Worm (Caenorhabditis elegans) whole organism, young adult: ENCODE results near the gene mcat-1.

Experiments
- F33H1.4 ChIP-seq: fragments of 200-800 bp; sonication (Bioruptor generic); IDR thresholded peaks from 2 replicates; pipeline ENCODE4 v1.3.6; 2022; ENCODE audit warnings: missing genetic modification reagents, missing genetic modification characterization, missing compliant biosample characterization
- F55B11.4 ChIP-seq: sonication (generic microtip); optimal IDR thresholded peaks from 2 replicates; lab custom pipeline; 2016; ENCODE audit warnings: missing compliant biosample characterization, missing genetic modification characterization, borderline replicate concordance; ENCODE audit not compliant: insufficient read depth
- F57A8.1 ChIP-seq: fragments of 200-800 bp; sonication (Bioruptor generic); optimal IDR thresholded peaks from 2 replicates; lab custom pipeline; 2018; ENCODE audit warnings: mild to moderate bottlenecking, missing genetic modification characterization, moderate library complexity, missing compliant biosample characterization
- F57C9.4 ChIP-seq: sonication (generic microtip); optimal IDR thresholded peaks from 2 replicates; lab custom pipeline; 2017; ENCODE audit warnings: mild to moderate bottlenecking, missing genetic modification characterization, missing compliant biosample characterization
- K11D2.4 ChIP-seq: fragments of 200-800 bp; sonication (Bioruptor generic); IDR thresholded peaks from 2 replicates; pipeline ENCODE4 v1.3.6; 2022; ENCODE audit warnings: missing genetic modification reagents, missing genetic modification characterization, missing compliant biosample characterization
- K12H6.12 ChIP-seq: fragments of 200-800 bp; sonication (Bioruptor generic); optimal IDR thresholded peaks from 2 replicates; lab custom pipeline; 2018; ENCODE audit warnings: mild to moderate bottlenecking, missing genetic modification characterization, missing compliant biosample characterization
- Y56A3A.18 ChIP-seq: fragments of 200-800 bp; sonication (Bioruptor generic); IDR thresholded peaks from 2 replicates; pipeline ENCODE4 v1.3.6; 2022; ENCODE audit warnings: missing genetic modification reagents, missing genetic modification characterization, missing compliant biosample characterization
- ZK185.1 ChIP-seq: sonication (generic microtip); optimal IDR thresholded peaks from 2 replicates; lab custom pipeline; 2016; ENCODE audit warnings: mild to moderate bottlenecking, missing genetic modification characterization, missing compliant biosample characterization; ENCODE audit not compliant: poor library complexity, severe bottlenecking
- attf-6 ChIP-seq: fragments of 200-800 bp; sonication (Bioruptor generic); IDR thresholded peaks from 2 replicates; pipeline ENCODE4 v1.3.6; 2022; ENCODE audit warnings: missing genetic modification reagents, missing genetic modification characterization, missing compliant biosample characterization
- bed-2 ChIP-seq: fragments of 200-800 bp; sonication (Bioruptor generic); IDR thresholded peaks from 2 replicates; pipeline ENCODE4 v1.3.6; 2022; ENCODE audit warnings: missing genetic modification reagents, missing genetic modification characterization, missing compliant biosample characterization
- ceh-100 ChIP-seq: fragments of 200-800 bp; sonication (Bioruptor generic); IDR thresholded peaks from 2 replicates; pipeline ENCODE4 v1.3.6; 2022; ENCODE audit warnings: missing genetic modification reagents, missing genetic modification characterization, missing compliant biosample characterization
- ceh-79 ChIP-seq: sonication (generic microtip); optimal IDR thresholded peaks from 2 replicates; lab custom pipeline; 2017; ENCODE audit warnings: mild to moderate bottlenecking, missing genetic modification characterization, missing compliant biosample characterization
- die-1 ChIP-seq: sonication (generic microtip); optimal IDR thresholded peaks from 2 replicates; lab custom pipeline; 2016; ENCODE audit warnings: missing genotype, mild to moderate bottlenecking, missing genetic modification characterization, missing compliant biosample characterization
- dox-1 ChIP-seq: fragments of 200-800 bp; sonication (Bioruptor generic); IDR thresholded peaks from 2 replicates; pipeline ENCODE4 v1.3.6; 2022; ENCODE audit warnings: missing genetic modification reagents, missing genetic modification characterization, missing compliant biosample characterization
- egl-18 ChIP-seq: fragments of 200-800 bp; sonication (Bioruptor generic); IDR thresholded peaks from 2 replicates; pipeline ENCODE4 v1.3.6; 2022; ENCODE audit warnings: missing genetic modification reagents, missing genetic modification characterization, missing compliant biosample characterization
- egrh-3 ChIP-seq: fragments of 200-800 bp; sonication (Bioruptor generic); IDR thresholded peaks from 2 replicates; pipeline ENCODE4 v1.3.6; 2022; ENCODE audit warnings: missing genetic modification reagents, missing genetic modification characterization, missing compliant biosample characterization
- fkh-3 ChIP-seq: sonication (generic microtip); optimal IDR thresholded peaks from 2 replicates; lab custom pipeline; 2016; ENCODE audit warnings: mild to moderate bottlenecking, missing genetic modification characterization, missing compliant biosample characterization
- gei-17 ChIP-seq: fragments of 200-800 bp; sonication (Bioruptor generic); optimal IDR thresholded peaks from 2 replicates; lab custom pipeline; 2018; ENCODE audit warnings: mild to moderate bottlenecking, missing genetic modification characterization, missing compliant biosample characterization
- hlh-12 ChIP-seq: sonication (generic microtip); optimal IDR thresholded peaks from 2 replicates; lab custom pipeline; 2016; ENCODE audit warnings: missing genetic modification characterization, missing compliant biosample characterization
- hrde-1 ChIP-seq: sonication (generic microtip); optimal IDR thresholded peaks from 2 replicates; lab custom pipeline; 2016; ENCODE audit warnings: missing genetic modification characterization, mild to moderate bottlenecking, missing compliant biosample characterization, moderate library complexity, missing genotype, missing genetic modification reagents, borderline replicate concordance
- hsf-1 ChIP-seq: fragments of 200-800 bp; sonication (Bioruptor generic); IDR thresholded peaks from 2 replicates; pipeline ENCODE4 v1.3.6; 2022; ENCODE audit warnings: missing genetic modification reagents, missing genetic modification characterization, missing compliant biosample characterization
- lin-26 ChIP-seq: fragments of 200-800 bp; sonication (Bioruptor generic); IDR thresholded peaks from 2 replicates; pipeline ENCODE4 v1.3.6; 2022; ENCODE audit warnings: missing genetic modification reagents, missing genetic modification characterization, missing compliant biosample characterization
- lin-54 ChIP-seq: fragments of 200-800 bp; sonication (Bioruptor generic); optimal IDR thresholded peaks from 2 replicates; lab custom pipeline; 2018; ENCODE audit warnings: mild to moderate bottlenecking, missing genetic modification characterization, missing compliant biosample characterization
- mcd-1 ChIP-seq: fragments of 200-800 bp; sonication (Bioruptor generic); IDR thresholded peaks from 2 replicates; pipeline ENCODE4 v1.3.6; 2022; ENCODE audit warnings: missing genetic modification reagents, missing genetic modification characterization, missing compliant biosample characterization
- nhr-120 ChIP-seq: fragments of 200-800 bp; sonication (Bioruptor generic); IDR thresholded peaks from 2 replicates; pipeline ENCODE4 v1.3.6; 2022; ENCODE audit warnings: missing genetic modification characterization, missing compliant biosample characterization
- nhr-80 ChIP-seq: sonication (generic microtip); optimal IDR thresholded peaks from 2 replicates; lab custom pipeline; 2016; ENCODE audit warnings: missing genetic modification characterization, missing compliant biosample characterization
- pbrm-1 ChIP-seq: fragments of 200-800 bp; sonication (Bioruptor generic); IDR thresholded peaks from 2 replicates; pipeline ENCODE4 v1.3.6; 2022; ENCODE audit warnings: missing genetic modification reagents, missing genetic modification characterization, missing compliant biosample characterization
- repo-1 ChIP-seq: sonication (generic microtip); optimal IDR thresholded peaks from 2 replicates; lab custom pipeline; 2017; ENCODE audit warnings: mild to moderate bottlenecking, missing genetic modification characterization, missing compliant biosample characterization
- sdz-38 ChIP-seq: sonication (generic microtip); optimal IDR thresholded peaks from 2 replicates; lab custom pipeline; 2016; ENCODE audit warnings: missing genotype, missing genetic modification characterization, missing compliant biosample characterization
- snpc-1.3 ChIP-seq: sonication (generic microtip); optimal IDR thresholded peaks from 2 replicates; lab custom pipeline; 2017; ENCODE audit warnings: missing genetic modification characterization, mild to moderate bottlenecking, missing compliant biosample characterization, antibody characterized with exemption, moderate library complexity, missing genotype, missing genetic modification reagents; ENCODE audit not compliant: insufficient read depth
- snpc-4 ChIP-seq, 5 experiments: fragments of 150-350 bp in 1 of 5; sonication (generic microtip) in 4 of 5; optimal IDR thresholded peaks; 2 replicates each; lab custom pipeline; 2014 to 2018; ENCODE audit warnings: missing genetic modification characterization in 5 of 5, missing biosample characterization in 3 of 5, antibody characterized with exemption in 2 of 5, mild to moderate bottlenecking in 2 of 5, missing compliant biosample characterization in 2 of 5, missing genotype in 2 of 5, moderate library complexity in 2 of 5, missing genetic modification reagents in 1 of 5
- tbx-9 ChIP-seq: sonication (generic microtip); optimal IDR thresholded peaks from 2 replicates; lab custom pipeline; 2016; ENCODE audit warnings: borderline replicate concordance, missing genetic modification characterization, inconsistent platforms, missing compliant biosample characterization
- tlf-1 ChIP-seq: fragments of 200-800 bp; sonication (Bioruptor generic); optimal IDR thresholded peaks from 2 replicates; lab custom pipeline; 2018; ENCODE audit warnings: mild to moderate bottlenecking, missing genetic modification characterization, missing compliant biosample characterization
- unc-130 ChIP-seq: sonication (generic microtip); optimal IDR thresholded peaks from 2 replicates; lab custom pipeline; 2016; ENCODE audit warnings: missing genetic modification reagents, missing genetic modification characterization, missing compliant biosample characterization
- zim-3 ChIP-seq: sonication (generic microtip); optimal IDR thresholded peaks from 2 replicates; lab custom pipeline; 2017; ENCODE audit warnings: mild to moderate bottlenecking, missing genetic modification characterization, moderate library complexity, missing compliant biosample characterization
- ztf-18 ChIP-seq: sonication (generic microtip); optimal IDR thresholded peaks from 2 replicates; lab custom pipeline; 2016; ENCODE audit warnings: missing genotype, mild to moderate bottlenecking, missing genetic modification characterization, missing compliant biosample characterization
- ztf-25 ChIP-seq: fragments of 200-800 bp; sonication (Bioruptor generic); IDR thresholded peaks from 2 replicates; pipeline ENCODE4 v1.3.6; 2022; ENCODE audit warnings: missing genetic modification reagents, missing genetic modification characterization, missing compliant biosample characterization

mcat-1 gene

ce11 chrII:76662-77061 lies 14.7 kb downstream of the mcat-1 start:
- TF ChIP-seq hrde-1 (tag; lab: Kevin White, UChicago) (no peak), egl-18 (GFP tag; lab: Robert Waterston, UW) (no peak), dox-1 (GFP tag; lab: Robert Waterston, UW) (0 out of 2 replicates have a peak, but pooled peaks have one; percentile 22), nhr-80 (tag; lab: Kevin White, UChicago) (peak; percentile 82)
- TF ChIP-seq, all 124 proteins: peak for 2

ce11 chrII:75831-76230 lies 15.5 kb downstream of the mcat-1 start:
- no peak for TF ChIP-seq snpc-4 (GFP tag; optimal IDR thresholded peaks at IDR 0.05; lab: Kevin White, UChicago)
- TF ChIP-seq snpc-4 (tag; optimal IDR thresholded peaks at IDR 0.05; lab: Kevin White, UChicago): no peak
- TF ChIP-seq K12H6.12: no peak
- TF ChIP-seq lin-26 (GFP tag; lab: Robert Waterston, UW): no peak
- no peak for TF ChIP-seq ceh-79 (tag; lab: Kevin White, UChicago)
- TF ChIP-seq repo-1: no peak
- TF ChIP-seq ceh-100 (GFP tag; lab: Robert Waterston, UW): no peak
- TF ChIP-seq sdz-38 (tag; lab: Kevin White, UChicago): no peak
- TF ChIP-seq pbrm-1 (GFP tag; lab: Robert Waterston, UW): no peak
- TF ChIP-seq K11D2.4 (GFP tag; lab: Robert Waterston, UW): no peak
- no peak for TF ChIP-seq F55B11.4
- TF ChIP-seq fkh-3 (tag; lab: Kevin White, UChicago): no peak
- no peak for TF ChIP-seq egrh-3 (GFP tag; lab: Robert Waterston, UW)
- TF ChIP-seq unc-130 (GFP tag; lab: Kevin White, UChicago): no peak
- no peak for TF ChIP-seq bed-2
- no peak for TF ChIP-seq Y56A3A.18 (GFP tag; lab: Robert Waterston, UW)
- no peak for TF ChIP-seq F57C9.4
- TF ChIP-seq F33H1.4: no peak
- TF ChIP-seq, all 124 proteins: peak for 0

- TF ChIP-seq tlf-1 (GFP tag; lab: Kevin White, UChicago) (no peak), gei-17 (GFP tag; lab: Kevin White, UChicago) (no peak), tbx-9 (no peak), Y56A3A.18 (GFP tag; lab: Robert Waterston, UW) (no peak), ZK185.1 (tag; lab: Kevin White, UChicago) (no peak), hlh-12 (no peak), snpc-1.3 (tag; lab: Kevin White, UChicago) (no peak), F57A8.1 (GFP tag; lab: Kevin White, UChicago) (no peak)
- TF ChIP-seq, all 124 proteins: peak for 0
Measured at ce11 chrII:73892-74291, 17.4 kb downstream of the mcat-1 start.

- no peak for TF ChIP-seq bed-2
- TF ChIP-seq ztf-18 (tag; lab: Kevin White, UChicago): no peak
- no peak for TF ChIP-seq Y56A3A.18 (GFP tag; lab: Robert Waterston, UW)
Measured at ce11 chrII:73329-73728, 18.0 kb downstream of the mcat-1 start.

ce11 chrII:69354-69753 lies 22.0 kb downstream of the mcat-1 start, which contains the start of gene egl-26:
egl-26 (plus strand) TSS chrII:69654.
- TF ChIP-seq die-1 (tag; lab: Kevin White, UChicago): no peak
- TF ChIP-seq lin-26 (GFP tag; lab: Robert Waterston, UW): no peak
- no peak for TF ChIP-seq lin-54
- no peak for TF ChIP-seq zim-3 (tag; lab: Kevin White, UChicago)
- no peak for TF ChIP-seq pbrm-1 (GFP tag; lab: Robert Waterston, UW)
- no peak for TF ChIP-seq attf-6
- TF ChIP-seq mcd-1: no peak
- TF ChIP-seq hsf-1 (GFP tag; lab: Robert Waterston, UW): no peak
- no peak for TF ChIP-seq ztf-25 (GFP tag; lab: Robert Waterston, UW)
- TF ChIP-seq nhr-120 (GFP tag; lab: Robert Waterston, UW): no peak
- TF ChIP-seq ZK185.1 (tag; lab: Kevin White, UChicago): no peak
